Worm (Caenorhabditis elegans): ENCODE results near the gene cit-1.1.

The cit-1.1 gene

DNA sequence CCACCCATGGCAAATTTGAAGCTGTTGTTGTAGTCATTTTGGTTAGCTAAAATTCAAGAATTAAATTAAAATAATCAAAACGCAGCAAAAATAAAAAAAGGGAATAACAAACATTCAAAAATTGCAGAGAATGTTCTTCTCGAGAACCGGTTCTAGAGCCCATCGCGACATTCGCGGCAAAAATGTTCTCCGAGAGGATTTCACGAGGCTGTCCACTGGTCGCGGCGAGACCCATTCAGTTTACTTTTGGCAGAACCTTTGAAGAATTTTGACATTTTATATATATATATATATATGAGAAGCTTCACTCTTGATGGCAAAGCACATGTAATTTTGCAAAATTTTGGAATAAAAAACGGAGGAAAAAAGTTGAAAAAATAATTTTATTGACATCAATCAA lies 19.9 kb upstream of the cit-1.1 start, which contains the start of gene F44B9.8:
F44B9.8 (minus strand) TSS at position 163 of the 400 bp plus-strand sequence.
- TF ChIP-seq nhr-11 (tag; optimal IDR thresholded peaks at IDR 0.05) (no peak), elt-3 (tag; optimal IDR thresholded peaks at IDR 0.05) (no peak), alr-1 (tag; optimal IDR thresholded peaks at IDR 0.05) (no peak), fos-1 (tag; optimal IDR thresholded peaks at IDR 0.05) (peak; percentile 38), lin-13 (GFP tag; optimal IDR thresholded peaks at IDR 0.05) (peak; percentile 63), crh-2 (tag; optimal IDR thresholded peaks at IDR 0.05) (peak; percentile 81), elt-1 (tag; optimal IDR thresholded peaks at IDR 0.05) (no peak), nhr-25 (tag; optimal IDR thresholded peaks at IDR 0.05) (peak; percentile 75), nhr-21 (tag; optimal IDR thresholded peaks at IDR 0.05) (no peak), peb-1 (tag; optimal IDR thresholded peaks at IDR 0.05) (no peak), nhr-129 (tag; optimal IDR thresholded peaks at IDR 0.05) (no peak), mbf-1 (tag; optimal IDR thresholded peaks at IDR 0.05) (no peak), C34F6.9 (tag; optimal IDR thresholded peaks at IDR 0.05) (peak; percentile 41), lin-11 (tag; optimal IDR thresholded peaks at IDR 0.05) (no peak), R02D3.7 (tag; optimal IDR thresholded peaks at IDR 0.05) (no peak), ztf-1 (GFP tag; conservative IDR thresholded peaks at IDR 0.05) (no peak), unc-39 (tag; optimal IDR thresholded peaks at IDR 0.05) (no peak), sma-9 (GFP tag; optimal IDR thresholded peaks at IDR 0.05) (peak; percentile 50), sma-9 (tag; optimal IDR thresholded peaks at IDR 0.05) (no peak), egl-27 (tag; optimal IDR thresholded peaks at IDR 0.05) (no peak), dmd-4 (tag; optimal IDR thresholded peaks at IDR 0.05) (no peak), aly-2 (tag; optimal IDR thresholded peaks at IDR 0.05) (no peak), F13H6.1 (tag; optimal IDR thresholded peaks at IDR 0.05) (peak; percentile 69), nhr-23 (tag; optimal IDR thresholded peaks at IDR 0.05) (no peak), zag-1 (tag; optimal IDR thresholded peaks at IDR 0.05) (no peak), unc-55 (GFP tag; optimal IDR thresholded peaks at IDR 0.05) (peak; percentile 72), sma-3 (GFP tag; optimal IDR thresholded peaks at IDR 0.05) (peak; percentile 57), nhr-77 (tag; optimal IDR thresholded peaks at IDR 0.05) (no peak), lin-39 (tag; optimal IDR thresholded peaks at IDR 0.05) (no peak), gmeb-1 (tag; optimal IDR thresholded peaks at IDR 0.05) (peak; percentile 71), nhr-10 (tag; optimal IDR thresholded peaks at IDR 0.05) (no peak), ceh-82 (tag; optimal IDR thresholded peaks at IDR 0.05) (no peak), snpc-4 (tag; optimal IDR thresholded peaks at IDR 0.05) (no peak), blmp-1 (tag; optimal IDR thresholded peaks at IDR 0.05; ENCODE audit: insufficient read depth) (peak; percentile 23), ztf-11 (tag; optimal IDR thresholded peaks at IDR 0.05) (no peak), ama-1 (optimal IDR thresholded peaks at IDR 0.05) (no peak), Y55F3AM.14 (GFP tag; optimal IDR thresholded peaks at IDR 0.05) (no peak), mab-5 (tag; optimal IDR thresholded peaks at IDR 0.05) (no peak), ceh-16 (tag; optimal IDR thresholded peaks at IDR 0.05) (no peak), sem-4 (tag; optimal IDR thresholded peaks at IDR 0.05) (peak; percentile 40), ztf-4 (tag; optimal IDR thresholded peaks at IDR 0.05) (no peak), lsy-2 (tag; optimal IDR thresholded peaks at IDR 0.05) (peak; percentile 15 to 83), unc-62 (GFP tag; optimal IDR thresholded peaks at IDR 0.05) (no peak), nhr-12 (tag; optimal IDR thresholded peaks at IDR 0.05) (no peak), ZK546.5 (tag; optimal IDR thresholded peaks at IDR 0.05) (no peak), nhr-237 (tag; optimal IDR thresholded peaks at IDR 0.05) (no peak), skn-1 (tag; optimal IDR thresholded peaks at IDR 0.05) (no peak), mdl-1 (tag; optimal IDR thresholded peaks at IDR 0.05) (no peak), nhr-6 (tag; optimal IDR thresholded peaks at IDR 0.05) (no peak)

Data from whole organism, L2 larva.